Worm (Caenorhabditis elegans) whole organism, late embryonic: ENCODE results near the gene nspc-15.

ENCODE experiments used
- F13H6.1 ChIP-seq: sonication (generic microtip); optimal IDR thresholded peaks from 2 replicates; lab custom pipeline; 2016; ENCODE audit warnings: missing genetic modification characterization, missing compliant biosample characterization
- K09A11.1 ChIP-seq: sonication (generic microtip); optimal IDR thresholded peaks from 2 replicates; lab custom pipeline; 2017; ENCODE audit warnings: antibody characterized with exemption, mild to moderate bottlenecking, missing genetic modification characterization, missing compliant biosample characterization; ENCODE audit not compliant: insufficient read depth
- Y22D7AL.16 ChIP-seq: sonication (generic microtip); optimal IDR thresholded peaks from 2 replicates; lab custom pipeline; 2016; ENCODE audit warnings: missing genetic modification characterization, missing compliant biosample characterization
- ahr-1 ChIP-seq: sonication (generic microtip); optimal IDR thresholded peaks from 2 replicates; lab custom pipeline; 2016; ENCODE audit warnings: missing genetic modification characterization, missing compliant biosample characterization
- ceh-18 ChIP-seq: sonication (generic microtip); optimal IDR thresholded peaks from 2 replicates; lab custom pipeline; 2016; ENCODE audit warnings: missing genetic modification characterization, missing compliant biosample characterization
- ceh-22 ChIP-seq: sonication (generic microtip); optimal IDR thresholded peaks from 2 replicates; lab custom pipeline; 2017; ENCODE audit warnings: missing biosample characterization, missing genetic modification characterization
- ceh-31 ChIP-seq: sonication (generic microtip); optimal IDR thresholded peaks from 2 replicates; lab custom pipeline; 2016; ENCODE audit warnings: missing genetic modification characterization, missing compliant biosample characterization
- ceh-34 ChIP-seq: sonication (generic microtip); optimal IDR thresholded peaks from 2 replicates; lab custom pipeline; 2016; ENCODE audit warnings: mild to moderate bottlenecking, missing genetic modification characterization, missing compliant biosample characterization
- ceh-45 ChIP-seq: fragments of 200-800 bp; sonication (Bioruptor generic); IDR thresholded peaks from 2 replicates; pipeline ENCODE4 v1.3.6; 2022; ENCODE audit warnings: missing genetic modification reagents, missing genetic modification characterization, missing compliant biosample characterization
- ceh-48 ChIP-seq: sonication (generic microtip); optimal IDR thresholded peaks from 2 replicates; lab custom pipeline; 2016; ENCODE audit warnings: missing genetic modification characterization, inconsistent platforms, missing compliant biosample characterization
- ceh-6 ChIP-seq: fragments of 200-800 bp; sonication (Bioruptor generic); optimal IDR thresholded peaks from 2 replicates; lab custom pipeline; 2018; ENCODE audit warnings: mild to moderate bottlenecking, missing genetic modification characterization, missing compliant biosample characterization
- dmd-4 ChIP-seq: sonication (generic microtip); optimal IDR thresholded peaks from 2 replicates; lab custom pipeline; 2016; ENCODE audit warnings: borderline replicate concordance, missing genetic modification characterization, missing compliant biosample characterization
- elt-2 ChIP-seq: sonication (generic microtip); optimal IDR thresholded peaks from 2 replicates; lab custom pipeline; 2016; ENCODE audit warnings: missing genetic modification reagents, missing genetic modification characterization, missing compliant biosample characterization
- elt-4 ChIP-seq: sonication (generic microtip); optimal IDR thresholded peaks from 2 replicates; lab custom pipeline; 2016; ENCODE audit warnings: missing genetic modification characterization, missing compliant biosample characterization
- ets-4 ChIP-seq: sonication (generic microtip); optimal IDR thresholded peaks from 2 replicates; lab custom pipeline; 2016; ENCODE audit warnings: missing genetic modification characterization, missing compliant biosample characterization
- eyg-1 ChIP-seq: sonication (generic microtip); optimal IDR thresholded peaks from 2 replicates; lab custom pipeline; 2016; ENCODE audit warnings: missing genotype, missing genetic modification characterization, missing compliant biosample characterization
- fkh-6 ChIP-seq: sonication (generic microtip); optimal IDR thresholded peaks from 2 replicates; lab custom pipeline; 2016; ENCODE audit warnings: missing genetic modification characterization, missing compliant biosample characterization
- hlh-15 ChIP-seq: sonication (generic microtip); optimal IDR thresholded peaks from 2 replicates; lab custom pipeline; 2016; ENCODE audit warnings: missing genetic modification characterization, missing compliant biosample characterization
- hlh-8 ChIP-seq: sonication (generic microtip); optimal IDR thresholded peaks from 2 replicates; lab custom pipeline; 2016; ENCODE audit warnings: missing genotype, missing genetic modification characterization, missing compliant biosample characterization
- lim-6 ChIP-seq: sonication (generic microtip); optimal IDR thresholded peaks from 2 replicates; lab custom pipeline; 2016; ENCODE audit warnings: missing genetic modification characterization, missing compliant biosample characterization
- lin-11 ChIP-seq: fragments of 200-800 bp; sonication (Bioruptor generic); optimal IDR thresholded peaks from 2 replicates; lab custom pipeline; 2018; ENCODE audit warnings: mild to moderate bottlenecking, missing genetic modification characterization, missing compliant biosample characterization
- madf-2 ChIP-seq: sonication (generic microtip); optimal IDR thresholded peaks from 2 replicates; lab custom pipeline; 2017; ENCODE audit warnings: missing genetic modification characterization, missing compliant biosample characterization
- nhr-11 ChIP-seq: fragments of 150-350 bp; optimal IDR thresholded peaks from 2 replicates; lab custom pipeline; 2014; ENCODE audit warnings: missing biosample characterization, missing genetic modification characterization
- pag-3 ChIP-seq: sonication (generic microtip); optimal IDR thresholded peaks from 2 replicates; lab custom pipeline; 2016; ENCODE audit warnings: missing compliant biosample characterization, missing genetic modification characterization, borderline replicate concordance
- pat-9 ChIP-seq: fragments of 200-800 bp; sonication (Bioruptor generic); optimal IDR thresholded peaks from 2 replicates; lab custom pipeline; 2018; ENCODE audit warnings: mild to moderate bottlenecking, missing genetic modification characterization, moderate library complexity, missing compliant biosample characterization
- pax-1 ChIP-seq: fragments of 150-350 bp; optimal IDR thresholded peaks from 2 replicates; lab custom pipeline; 2014; ENCODE audit warnings: missing biosample characterization, missing genetic modification characterization
- pha-2 ChIP-seq: sonication (generic microtip); optimal IDR thresholded peaks from 2 replicates; lab custom pipeline; 2017; ENCODE audit warnings: mild to moderate bottlenecking, missing genetic modification characterization, missing compliant biosample characterization
- pqm-1 ChIP-seq: sonication (generic microtip); optimal IDR thresholded peaks from 2 replicates; lab custom pipeline; 2016; ENCODE audit warnings: missing genetic modification characterization, missing compliant biosample characterization
- pros-1 ChIP-seq: fragments of 150-350 bp; optimal IDR thresholded peaks from 2 replicates; lab custom pipeline; 2014; ENCODE audit warnings: missing biosample characterization, missing genetic modification reagents, missing genetic modification characterization
- sdc-2 ChIP-seq: sonication (generic microtip); optimal IDR thresholded peaks from 2 replicates; lab custom pipeline; 2016; ENCODE audit warnings: missing genotype, missing genetic modification characterization, missing compliant biosample characterization
- sox-2 ChIP-seq: fragments of 200-800 bp; sonication (Bioruptor generic); IDR thresholded peaks from 2 replicates; pipeline ENCODE4 v1.3.6; 2022; ENCODE audit warnings: missing genetic modification reagents, missing genetic modification characterization, missing compliant biosample characterization
- syd-9 ChIP-seq: sonication (generic microtip); optimal IDR thresholded peaks from 2 replicates; lab custom pipeline; 2016; ENCODE audit warnings: mild to moderate bottlenecking, missing genetic modification characterization, moderate library complexity, missing compliant biosample characterization
- tbx-2 ChIP-seq: sonication (generic microtip); optimal IDR thresholded peaks from 2 replicates; lab custom pipeline; 2016; ENCODE audit warnings: missing genetic modification characterization, missing compliant biosample characterization
- tbx-7 ChIP-seq: sonication (generic microtip); optimal IDR thresholded peaks from 2 replicates; lab custom pipeline; 2016; ENCODE audit warnings: missing genotype, missing genetic modification characterization, missing compliant biosample characterization
- ttx-3 ChIP-seq: sonication (generic microtip); optimal IDR thresholded peaks from 2 replicates; lab custom pipeline; 2016; ENCODE audit warnings: missing genetic modification reagents, missing genetic modification characterization, missing compliant biosample characterization
- unc-55 ChIP-seq: sonication (generic microtip); optimal IDR thresholded peaks from 2 replicates; lab custom pipeline; 2017; ENCODE audit warnings: missing biosample characterization, missing genetic modification reagents, missing genetic modification characterization
- unc-86 ChIP-seq: sonication (generic microtip); optimal IDR thresholded peaks from 2 replicates; lab custom pipeline; 2016; ENCODE audit warnings: missing genetic modification characterization, missing compliant biosample characterization
- zip-5 ChIP-seq: sonication (generic microtip); optimal IDR thresholded peaks from 2 replicates; lab custom pipeline; 2016; ENCODE audit warnings: missing genetic modification characterization, missing compliant biosample characterization
- ztf-16 ChIP-seq: sonication (generic microtip); optimal IDR thresholded peaks from 2 replicates; lab custom pipeline; 2017; ENCODE audit warnings: missing genetic modification characterization, missing compliant biosample characterization

nspc-15 gene

ce11 chrX:12320737-12321136, 39.8 kb upstream of the nspc-15 start, which contains the start of gene ceh-40:
ceh-40 (minus strand) TSS chrX:12320777.
- TF ChIP-seq pros-1 (tag; lab: Kevin White, UChicago): no peak
- TF ChIP-seq unc-86 (tag; lab: Kevin White, UChicago): no peak
- peak; percentile 26 for TF ChIP-seq elt-2 (tag; lab: Kevin White, UChicago)
- peak; percentile 49 for TF ChIP-seq unc-55
- TF ChIP-seq sox-2 (GFP tag; lab: Robert Waterston, UW): no peak
- peak; percentile 35 for TF ChIP-seq tbx-2

- no peak for TF ChIP-seq zip-5 (tag; lab: Kevin White, UChicago)
- no peak for TF ChIP-seq tbx-7 (tag; lab: Kevin White, UChicago)
- TF ChIP-seq nhr-11 (tag; lab: Kevin White, UChicago): no peak
- TF ChIP-seq ceh-45 (GFP tag; lab: Robert Waterston, UW): no peak
- no peak for TF ChIP-seq syd-9 (tag; lab: Kevin White, UChicago)
- TF ChIP-seq Y22D7AL.16 (tag; lab: Kevin White, UChicago): no peak
- no peak for TF ChIP-seq sdc-2 (tag; lab: Kevin White, UChicago)
- no peak for TF ChIP-seq pag-3 (tag; lab: Kevin White, UChicago)
- no peak for TF ChIP-seq pat-9 (tag; lab: Kevin White, UChicago)
- TF ChIP-seq pha-2 (tag; lab: Kevin White, UChicago): no peak
- no peak for TF ChIP-seq ceh-22 (tag; lab: Kevin White, UChicago)
- TF ChIP-seq pax-1 (tag; lab: Kevin White, UChicago): no peak
- TF ChIP-seq madf-2 (tag; lab: Kevin White, UChicago): no peak
Observed at ce11 chrX:12321357-12321756, 39.2 kb upstream of the nspc-15 start, which contains the start of gene F17A2.13. F17A2.13 (plus strand) TSS chrX:12321657.

- TF ChIP-seq hlh-8 (tag; lab: Kevin White, UChicago) (no peak), lin-11 (tag; lab: Kevin White, UChicago) (no peak), pqm-1 (tag; lab: Kevin White, UChicago) (no peak), ceh-18 (no peak), lim-6 (tag; lab: Kevin White, UChicago) (no peak), hlh-15 (no peak), fkh-6 (no peak), ceh-48 (tag; lab: Kevin White, UChicago) (no peak), eyg-1 (no peak), ceh-6 (GFP tag; lab: Kevin White, UChicago) (no peak), ceh-34 (no peak), ceh-22 (tag; lab: Kevin White, UChicago) (no peak), elt-4 (tag; lab: Kevin White, UChicago) (no peak), dmd-4 (tag; lab: Kevin White, UChicago) (no peak), sdc-2 (tag; lab: Kevin White, UChicago) (no peak)
Observed at ce11 chrX:12323439-12323838, 37.1 kb upstream of the nspc-15 start, which contains the start of gene srd-40. srd-40 (plus strand) TSS chrX:12323739.

- TF ChIP-seq ceh-34 (no peak), hlh-15 (no peak), elt-4 (tag; lab: Kevin White, UChicago) (no peak), lin-11 (tag; lab: Kevin White, UChicago) (no peak), ttx-3 (tag; lab: Kevin White, UChicago) (no peak), K09A11.1 (tag; lab: Kevin White, UChicago) (no peak), zip-5 (tag; lab: Kevin White, UChicago) (no peak), ets-4 (tag; lab: Kevin White, UChicago) (no peak), pax-1 (tag; lab: Kevin White, UChicago) (no peak), F13H6.1 (no peak), ceh-31 (tag; lab: Kevin White, UChicago) (no peak), hlh-8 (tag; lab: Kevin White, UChicago) (no peak), ahr-1 (tag; lab: Kevin White, UChicago) (no peak), ztf-16 (tag; lab: Kevin White, UChicago) (no peak), syd-9 (tag; lab: Kevin White, UChicago) (no peak), dmd-4 (tag; lab: Kevin White, UChicago) (no peak)
Observed at ce11 chrX:12326424-12326823, 34.1 kb upstream of the nspc-15 start, which contains the start of gene srd-41. srd-41 (plus strand) TSS chrX:12326724.
